Fruit fly (Drosophila melanogaster) Kc167 (cell line): ENCODE data around the gene CG44094.

Source experiments
- Sin3A ChIP-seq: fragments of >200 bp; optimal IDR thresholded peaks from 2 replicates; lab custom pipeline; 2018; ENCODE audit warnings: missing external identifiers
- psq ChIP-seq: fragments of >200 bp; optimal IDR thresholded peaks from 2 replicates; lab custom pipeline; 2017; ENCODE audit warnings: missing external identifiers

dm6 chr3R:14622571-14622970 lies 46.2 kb upstream of the CG44094 start:
- TF ChIP-seq Sin3A (lab: Kevin White, UChicago) (no peak), psq (no peak)
